Fruit fly (Drosophila melanogaster): ENCODE measurements around the gene CG3397.
A peak's percentile ranks its signal among the peaks of the same experiment; 100 is the strongest.

DNA sequence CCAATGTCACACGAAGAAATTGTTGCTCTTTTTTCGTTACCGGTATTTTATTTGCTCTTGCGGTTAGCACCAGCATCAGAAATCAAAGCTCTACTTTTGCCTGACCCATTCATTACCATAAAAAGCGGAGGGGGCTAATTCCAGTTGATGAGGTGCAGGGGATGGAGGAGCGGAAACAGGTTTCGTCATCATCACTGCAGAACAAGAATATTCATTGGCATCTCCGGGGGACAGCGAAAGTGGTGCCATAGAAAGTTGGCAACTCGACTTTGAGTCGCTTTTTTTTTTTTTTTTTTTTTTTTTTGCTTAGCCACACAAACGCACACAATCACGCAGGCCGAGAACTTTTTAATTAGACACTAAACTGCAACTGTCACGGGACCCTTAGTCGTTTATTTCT lies 43.2 kb downstream of the CG3397 start:
- TF ChIP-seq Dfd (GFP tag; optimal IDR thresholded peaks at IDR 0.05) (no peak), Vsx2 (GFP tag; optimal IDR thresholded peaks at IDR 0.05; ENCODE audit: partially characterized antibody) (peak; percentile 62), CrebA (GFP tag; optimal IDR thresholded peaks at IDR 0.05; ENCODE audit: borderline replicate concordance) (no peak), Myc (optimal IDR thresholded peaks at IDR 0.05) (no peak), fru (GFP tag; optimal IDR thresholded peaks at IDR 0.05) (no peak), HLH106 (tag; optimal IDR thresholded peaks at IDR 0.05) (no peak), Hr78 (GFP tag; optimal IDR thresholded peaks at IDR 0.05) (no peak), pan (optimal IDR thresholded peaks at IDR 0.05) (no peak), woc (GFP tag; optimal IDR thresholded peaks at IDR 0.05) (no peak), lola (GFP tag; optimal IDR thresholded peaks at IDR 0.05) (no peak), CG32264 (GFP tag; optimal IDR thresholded peaks at IDR 0.05) (no peak)

Data from whole organism, wandering third instar larva.